Worm (Caenorhabditis elegans) whole organism, L4/young adult: ENCODE data around the gene cct-3.
"Not testable (repeated sequence)": the region's sequence is repeated elsewhere in the genome, so short reads cannot be mapped to it uniquely, and the experiment has no call there.

ENCODE experiments used
- W03F9.2 ChIP-seq: fragments of 150-350 bp; optimal IDR thresholded peaks from 2 replicates; lab custom pipeline; 2014; ENCODE audit warnings: missing biosample characterization, missing genetic modification characterization
- dao-5 ChIP-seq: sonication (generic microtip); optimal IDR thresholded peaks from 2 replicates; lab custom pipeline; 2016; ENCODE audit warnings: missing genotype, missing genetic modification characterization, moderate library complexity, missing compliant biosample characterization
- him-1 ChIP-seq: sonication (generic microtip); optimal IDR thresholded peaks from 2 replicates; lab custom pipeline; 2016; ENCODE audit warnings: missing genotype, missing genetic modification reagents, missing genetic modification characterization, missing compliant biosample characterization

Gene cct-3

DNA sequence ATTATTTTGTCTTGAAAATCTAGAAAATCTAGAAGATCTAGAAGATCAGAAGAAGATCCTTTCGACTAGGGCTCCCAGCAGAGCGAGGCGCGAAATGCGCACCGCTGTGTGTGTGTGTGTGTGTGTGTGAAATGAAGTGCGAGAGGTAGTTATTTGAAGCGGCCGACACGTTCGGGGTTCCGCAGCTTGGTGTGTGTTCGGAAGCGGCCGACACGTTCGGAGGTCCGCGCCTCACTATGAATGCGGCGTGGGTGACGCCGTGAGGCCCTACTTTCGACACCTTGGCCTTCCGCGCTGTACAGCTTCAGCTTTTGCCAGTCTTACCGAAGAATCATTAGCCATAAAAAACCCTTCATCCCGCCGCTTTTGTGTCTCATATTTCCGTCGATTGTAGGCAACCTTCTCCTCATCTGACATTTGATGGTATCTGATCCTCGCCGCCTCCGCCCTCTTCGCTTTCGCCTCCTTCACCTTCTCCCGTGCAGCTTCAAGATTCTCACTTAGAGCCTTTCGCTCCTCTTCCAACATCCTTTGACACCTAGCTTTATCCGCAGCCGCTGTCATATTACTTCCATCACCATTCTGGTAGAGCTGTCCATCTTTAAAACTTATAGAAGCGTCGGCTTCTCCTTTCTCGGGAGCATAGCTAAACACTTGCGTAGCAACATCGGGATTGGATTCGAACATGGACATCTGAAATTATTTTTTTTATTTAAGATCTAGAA is 16.2 kb upstream of the cct-3 start:
- TF ChIP-seq him-1 (tag; lab: Kevin White, UChicago) (no peak), dao-5 (tag; lab: Kevin White, UChicago) (no peak), W03F9.2 (tag; lab: Kevin White, UChicago) (no peak)

DNA sequence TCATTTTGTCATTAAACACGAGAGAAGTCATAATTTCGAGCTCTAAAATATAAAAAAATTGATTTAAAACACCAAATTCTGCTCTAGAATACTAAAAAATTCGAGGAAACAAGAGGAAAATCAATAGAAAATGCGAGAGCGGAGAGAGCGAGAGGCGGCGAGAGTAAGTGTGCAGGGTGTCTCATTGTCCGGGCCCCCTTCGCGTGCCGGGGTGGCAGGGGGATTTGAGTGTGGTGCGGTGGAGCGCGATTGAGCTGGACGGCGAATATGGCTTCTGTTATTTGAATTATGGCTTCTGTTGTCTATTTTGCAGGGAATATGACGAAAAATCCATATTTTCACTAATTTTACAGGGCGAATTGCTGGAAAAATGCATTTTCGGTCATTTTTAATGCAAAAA is 13.5 kb upstream of the cct-3 start, which contains the start of gene Y59C2A.3:
Y59C2A.3 (minus strand) TSS at position 42 of the 400 bp plus-strand sequence.
- TF ChIP-seq him-1 (tag; lab: Kevin White, UChicago) (no peak), W03F9.2 (tag; lab: Kevin White, UChicago) (no peak), dao-5 (tag; lab: Kevin White, UChicago) (no peak)

DNA sequence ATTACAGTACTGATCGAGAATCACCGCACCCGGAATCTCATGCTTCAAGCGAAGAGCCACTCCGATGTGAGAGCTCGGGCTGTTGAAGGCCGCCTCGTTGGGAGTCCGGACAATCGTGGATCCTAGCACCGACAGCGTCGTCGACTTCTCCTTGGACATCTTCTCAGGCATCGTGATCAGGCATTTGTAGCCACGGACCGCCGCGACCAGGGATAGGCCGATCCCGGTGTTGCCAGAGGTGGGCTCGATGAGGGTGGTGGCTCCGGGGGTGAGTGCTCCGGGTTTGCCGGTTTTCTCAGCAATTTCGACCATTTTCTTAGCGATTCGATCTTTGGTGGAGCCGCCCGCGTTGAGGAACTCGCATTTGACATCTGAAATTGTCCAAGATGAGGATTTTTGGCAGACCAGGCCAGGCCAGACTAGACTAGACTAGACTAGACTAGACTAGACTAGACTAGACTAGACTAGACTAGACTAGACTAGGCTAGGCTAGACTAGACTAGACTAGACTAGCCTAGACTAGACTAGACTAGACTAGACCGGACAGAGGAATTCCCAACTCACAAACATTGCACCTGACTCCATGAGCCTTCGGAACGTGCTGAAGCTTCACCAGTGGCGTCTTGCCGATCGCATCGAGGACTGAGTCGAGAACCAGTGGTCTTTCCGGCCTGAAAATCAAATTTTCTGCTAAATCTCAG is 12.0 kb upstream of the cct-3 start:
- TF ChIP-seq him-1 (tag; lab: Kevin White, UChicago) (no peak), dao-5 (tag; lab: Kevin White, UChicago) (no peak), W03F9.2 (tag; lab: Kevin White, UChicago) (no peak)

DNA sequence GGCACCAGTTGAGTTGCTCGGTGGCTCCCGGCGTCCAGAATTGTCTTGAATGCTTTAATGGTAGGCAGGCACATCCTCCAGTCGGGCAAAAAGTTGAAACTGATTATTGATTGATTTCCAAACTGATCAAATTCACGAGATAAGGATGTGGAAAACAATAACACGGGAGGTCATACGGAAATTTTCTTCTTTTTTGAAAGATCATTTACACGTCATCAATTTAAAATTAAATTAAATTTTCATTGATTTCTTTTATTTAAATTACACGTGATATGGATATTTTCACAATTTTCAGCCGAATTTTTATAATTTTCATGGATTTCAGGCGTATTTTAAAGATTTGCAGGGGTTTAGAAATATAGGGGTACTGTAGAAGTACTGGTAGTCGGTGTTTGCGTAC is 9.9 kb upstream of the cct-3 start, which contains the start of gene cbs-2:
cbs-2 (minus strand) TSS at position 101 of the 400 bp plus-strand sequence.
- no peak for TF ChIP-seq dao-5 (tag; lab: Kevin White, UChicago)
- no peak for TF ChIP-seq him-1 (tag; lab: Kevin White, UChicago)
- TF ChIP-seq W03F9.2 (tag; lab: Kevin White, UChicago) = no peak

DNA sequence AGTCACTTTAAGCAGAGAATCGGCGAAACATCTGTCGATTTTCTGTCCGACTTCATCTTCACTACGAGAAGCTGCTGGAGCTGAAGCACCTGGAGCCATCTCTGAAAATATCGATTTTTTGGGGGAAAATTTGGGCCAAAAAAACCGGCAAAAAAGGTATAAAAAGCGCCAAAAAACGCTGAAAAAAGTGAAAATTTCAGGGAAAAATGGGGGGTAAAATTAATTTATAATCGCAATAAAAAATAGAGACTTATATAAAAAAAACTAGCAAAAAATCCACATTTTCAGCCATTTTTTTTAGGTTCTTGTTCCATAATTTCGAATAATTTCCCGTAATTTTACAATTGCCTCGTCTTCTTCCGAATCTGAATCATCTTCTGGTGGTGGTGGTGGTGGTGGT is 7.7 kb upstream of the cct-3 start, which contains the start of gene F54A3.5:
F54A3.5 (minus strand) TSS at position 101 of the 400 bp plus-strand sequence.
- TF ChIP-seq dao-5 (tag; lab: Kevin White, UChicago) = no peak
- TF ChIP-seq W03F9.2 (tag; lab: Kevin White, UChicago) = no peak
- no peak for TF ChIP-seq him-1 (tag; lab: Kevin White, UChicago)

DNA sequence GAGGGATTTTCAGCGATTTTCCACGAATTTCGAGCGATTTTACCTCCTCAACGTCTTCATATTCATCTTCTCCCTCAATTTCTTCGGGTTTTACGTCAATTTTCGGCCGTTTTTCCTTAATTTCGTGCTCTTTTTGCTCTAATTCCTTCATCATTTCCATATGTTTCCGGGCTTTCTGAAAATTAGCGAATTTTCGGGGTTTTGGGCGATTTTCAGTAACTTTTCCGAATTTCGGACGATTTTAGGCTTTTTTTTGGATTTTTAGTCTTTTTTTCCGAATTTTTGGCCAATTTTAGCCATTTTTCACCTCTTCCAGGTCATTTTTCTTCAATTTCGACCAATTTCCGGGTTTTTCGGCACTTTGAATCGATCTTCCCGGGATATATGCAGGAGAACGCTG is 3.0 kb upstream of the cct-3 start:
- no peak for TF ChIP-seq dao-5 (tag; lab: Kevin White, UChicago)
- TF ChIP-seq W03F9.2 (tag; lab: Kevin White, UChicago) = no peak
- no peak for TF ChIP-seq him-1 (tag; lab: Kevin White, UChicago)

DNA sequence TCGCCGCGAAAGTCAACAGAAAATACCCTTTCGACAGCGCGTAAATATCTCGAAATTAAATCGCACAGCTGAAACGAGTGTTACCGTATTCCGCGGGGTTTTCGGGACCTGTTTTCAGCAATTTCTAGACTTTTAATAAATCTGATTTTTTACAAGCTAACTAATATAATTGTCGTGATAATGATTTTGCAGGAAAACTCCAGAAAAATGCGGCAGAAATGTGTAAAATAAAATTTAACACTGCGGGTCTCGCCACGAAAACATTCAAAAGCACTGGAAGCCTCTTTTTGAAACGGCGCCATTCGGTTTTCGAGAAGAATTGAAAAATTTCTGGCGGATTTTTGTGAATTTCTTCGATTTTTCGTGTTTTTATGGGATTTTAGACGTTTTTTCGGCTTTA is 911 bp upstream of the cct-3 start, which contains the start of gene F54A3.6:
F54A3.6 (minus strand) TSS at position 42 of the 400 bp plus-strand sequence.
- not testable (repeated sequence) for TF ChIP-seq W03F9.2, dao-5, him-1 (tag; lab: Kevin White, UChicago)

DNA sequence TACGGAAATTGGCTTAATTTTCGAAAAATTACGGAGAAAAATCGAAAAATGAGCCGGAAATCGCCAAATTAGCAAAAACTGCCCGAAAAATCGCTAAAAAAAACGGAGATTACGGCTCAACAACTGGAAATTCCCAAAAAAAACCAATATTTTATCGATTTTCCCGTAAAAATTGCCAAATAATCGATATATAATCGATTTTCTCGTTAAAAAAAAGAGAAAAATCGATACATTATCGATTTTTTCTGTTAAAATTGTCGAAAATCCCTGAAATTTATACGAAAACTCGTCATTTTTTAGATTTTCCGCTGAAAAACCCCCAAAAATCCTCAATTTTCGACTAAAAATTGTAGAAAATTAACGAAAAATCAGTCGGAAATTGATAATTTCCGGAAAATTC is 3.0 kb downstream of the cct-3 start:
- no peak for TF ChIP-seq him-1 (tag; lab: Kevin White, UChicago)
- TF ChIP-seq dao-5 (tag; lab: Kevin White, UChicago) = no peak
- TF ChIP-seq W03F9.2 (tag; lab: Kevin White, UChicago) = no peak

DNA sequence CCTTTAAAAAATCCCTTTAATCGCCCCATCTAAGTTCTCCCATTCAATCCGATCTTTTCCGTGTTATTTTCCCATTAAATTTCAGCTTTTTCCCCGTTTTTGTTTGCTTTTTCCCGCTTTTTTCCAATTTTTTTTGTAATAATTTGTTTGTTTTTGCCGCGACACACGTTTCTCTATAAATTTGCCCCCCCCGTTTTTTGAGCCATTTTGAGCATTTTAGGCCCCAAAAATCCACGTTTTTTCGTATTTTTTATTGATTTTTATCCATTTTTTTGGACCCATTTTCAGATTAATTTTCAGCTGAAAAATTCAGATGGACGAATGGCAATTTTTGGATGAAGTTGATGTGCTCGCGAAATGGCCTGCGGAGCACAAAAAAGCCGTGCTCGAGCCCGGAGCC is 10.0 kb downstream of the cct-3 start, which contains the start of gene F54A3.2:
F54A3.2 (plus strand) TSS at position 301 of the 400 bp plus-strand sequence.
- TF ChIP-seq W03F9.2 (tag; lab: Kevin White, UChicago) = no peak
- no peak for TF ChIP-seq him-1 (tag; lab: Kevin White, UChicago)
- TF ChIP-seq dao-5 (tag; lab: Kevin White, UChicago) = no peak

DNA sequence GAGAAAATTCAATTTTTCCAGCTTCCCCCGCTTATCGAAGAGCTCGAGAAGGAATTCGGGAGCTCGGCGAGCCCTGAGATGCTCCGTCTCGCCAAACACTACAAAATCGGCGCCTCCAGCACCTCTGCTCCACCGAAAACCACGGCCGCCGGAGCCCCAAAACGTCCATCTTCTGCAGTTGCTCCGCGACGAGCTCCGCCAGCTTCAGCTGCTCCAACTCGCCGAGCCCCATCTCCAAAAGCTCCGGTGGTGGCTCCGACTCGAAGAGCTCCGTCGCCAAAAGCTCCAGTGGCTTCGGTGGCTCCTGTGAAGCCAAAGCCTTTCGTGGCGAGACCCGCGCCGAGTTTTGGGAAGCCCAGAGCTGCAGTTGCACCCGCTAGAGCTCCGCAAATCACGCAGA is 18.3 kb downstream of the cct-3 start:
- TF ChIP-seq dao-5 (tag; lab: Kevin White, UChicago) (no peak), him-1 (tag; lab: Kevin White, UChicago) (no peak), W03F9.2 (tag; lab: Kevin White, UChicago) (no peak)

DNA sequence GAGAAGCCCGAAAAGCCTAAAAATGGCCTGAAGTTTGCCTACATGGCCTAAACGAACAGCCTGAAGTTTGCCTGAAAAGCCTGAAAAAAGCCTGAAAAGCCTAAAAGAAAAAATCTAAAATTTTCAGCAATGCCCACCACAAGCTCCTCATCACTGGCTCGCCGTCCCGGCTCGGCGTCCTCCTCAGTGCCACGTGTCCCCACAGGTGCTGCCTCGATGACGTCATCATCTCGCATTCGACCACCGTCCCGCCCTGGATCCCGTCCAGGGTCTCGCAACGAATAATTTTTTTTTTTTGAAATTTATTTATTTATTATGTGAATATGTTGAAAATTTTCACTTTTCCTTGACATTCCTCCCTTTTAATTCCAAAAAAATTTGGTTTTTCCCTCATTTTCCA is 20.3 kb downstream of the cct-3 start:
- no peak for TF ChIP-seq dao-5 (tag; lab: Kevin White, UChicago)
- no peak for TF ChIP-seq him-1 (tag; lab: Kevin White, UChicago)
- no peak for TF ChIP-seq W03F9.2 (tag; lab: Kevin White, UChicago)

DNA sequence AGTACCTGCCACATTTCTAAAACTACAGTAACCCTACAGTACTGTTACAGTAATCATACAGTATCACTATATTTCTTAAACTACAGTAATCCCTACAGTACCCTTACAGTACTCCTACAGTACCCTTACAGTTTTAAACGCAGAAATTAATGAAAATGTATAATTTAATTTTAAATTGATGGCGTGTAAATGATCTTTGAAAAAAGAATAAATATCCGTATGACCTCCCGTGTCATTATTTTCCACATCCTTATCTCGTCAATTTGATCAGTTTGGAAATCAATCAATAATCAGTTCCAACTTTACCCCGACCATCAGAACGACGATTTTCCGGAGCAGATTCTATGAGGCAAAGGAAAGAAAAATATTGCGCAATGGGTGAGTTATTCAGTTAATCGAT is 21.5 kb downstream of the cct-3 start, which contains the start of gene K09F6.3:
K09F6.3 (plus strand) TSS at position 301 of the 400 bp plus-strand sequence.
- not testable (repeated sequence) for TF ChIP-seq dao-5, him-1, W03F9.2 (tag; lab: Kevin White, UChicago)

DNA sequence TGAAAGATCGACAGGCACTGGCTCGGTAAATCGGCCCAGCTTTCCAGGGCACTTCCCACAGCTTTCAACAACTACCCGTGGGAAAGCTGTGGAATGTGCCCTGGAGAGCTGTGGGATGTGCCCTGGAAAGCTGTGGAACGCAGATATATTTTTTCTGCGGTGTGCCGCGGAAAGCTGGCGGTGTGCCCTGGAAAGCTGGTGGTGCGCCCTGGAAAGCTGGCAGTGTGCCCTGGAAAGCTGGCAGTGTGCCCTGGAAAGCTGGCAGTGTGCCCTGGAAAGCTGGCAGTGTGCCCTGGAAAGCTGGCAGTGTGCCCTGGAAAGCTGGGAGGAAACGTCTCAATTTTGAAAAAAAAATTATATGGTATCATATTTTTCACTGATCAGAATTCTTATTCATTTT is 40.4 kb downstream of the cct-3 start:
- TF ChIP-seq W03F9.2 (tag; lab: Kevin White, UChicago) (no peak), him-1 (tag; lab: Kevin White, UChicago) (no peak), dao-5 (tag; lab: Kevin White, UChicago) (no peak)
